Worm (Caenorhabditis elegans) whole organism, dauer: ENCODE results near the gene alx-1.

Experiments
- unc-62 ChIP-seq: sonication (generic microtip); optimal IDR thresholded peaks from 2 replicates; lab custom pipeline; 2017; ENCODE audit warnings: missing biosample characterization, missing genetic modification reagents, missing genetic modification characterization

Gene alx-1

ce11 chrIII:9986827-9987429, 29.8 kb downstream of the alx-1 start, which contains the start of gene C05B5.12:
C05B5.12 (plus strand) TSS chrIII:9987379.
- no peak for TF ChIP-seq unc-62

- no peak for TF ChIP-seq unc-62
These were observed 31.2 kb downstream of the alx-1 start, which contains the start of gene C05B5.1 for ce11 chrIII:9988352-9988751. C05B5.1 (minus strand) TSS chrIII:9988452.

- no peak for TF ChIP-seq unc-62
These were observed 34.2 kb downstream of the alx-1 start for ce11 chrIII:9991324-9991723.

ce11 chrIII:9993535-9993934, 36.4 kb downstream of the alx-1 start, which contains the start of gene C05B5.4:
C05B5.4 (plus strand) TSS chrIII:9993885.
- TF ChIP-seq unc-62: no peak

- no peak for TF ChIP-seq unc-62
These were observed 40.7 kb downstream of the alx-1 start, which contains the start of gene pqn-8 for ce11 chrIII:9997890-9998289. pqn-8 (minus strand) TSS chrIII:9997990.

- TF ChIP-seq unc-62: no peak
These were observed 42.1 kb downstream of the alx-1 start, which contains the start of gene C05B5.17 for ce11 chrIII:9999235-9999634. C05B5.17 (minus strand) TSS chrIII:9999335.

- no peak for TF ChIP-seq unc-62
These were observed 43.3 kb downstream of the alx-1 start, which contains the start of gene C05B5.2 for ce11 chrIII:10000428-10000827. C05B5.2 (minus strand) TSS chrIII:10000528.

- no peak for TF ChIP-seq unc-62
These were observed 43.9 kb downstream of the alx-1 start, which contains the start of gene C05B5.5 for ce11 chrIII:10001060-10001459. C05B5.5 (plus strand) TSS chrIII:10001360.

- no peak for TF ChIP-seq unc-62
These were observed 47.1 kb downstream of the alx-1 start, which contains the start of gene C05B5.11 for ce11 chrIII:10004213-10004612. C05B5.11 (plus strand) TSS chrIII:10004513.

ce11 chrIII:10006734-10007348, 49.7 kb downstream of the alx-1 start, which contains the start of gene C05B5.8:
C05B5.8 (minus strand) TSS chrIII:10006784.
- no peak for TF ChIP-seq unc-62

ce11 chrIII:10010117-10010516, 53.0 kb downstream of the alx-1 start, which contains the start of gene fbxa-155:
fbxa-155 (minus strand) TSS chrIII:10010217.
- no peak for TF ChIP-seq unc-62

ce11 chrIII:10012136-10012535, 55.0 kb downstream of the alx-1 start, which contains the start of gene C05B5.16:
C05B5.16 (plus strand) TSS chrIII:10012436.
- TF ChIP-seq unc-62: no peak
